Fruit fly (Drosophila melanogaster): ENCODE measurements around the gene CG34288.

DNA sequence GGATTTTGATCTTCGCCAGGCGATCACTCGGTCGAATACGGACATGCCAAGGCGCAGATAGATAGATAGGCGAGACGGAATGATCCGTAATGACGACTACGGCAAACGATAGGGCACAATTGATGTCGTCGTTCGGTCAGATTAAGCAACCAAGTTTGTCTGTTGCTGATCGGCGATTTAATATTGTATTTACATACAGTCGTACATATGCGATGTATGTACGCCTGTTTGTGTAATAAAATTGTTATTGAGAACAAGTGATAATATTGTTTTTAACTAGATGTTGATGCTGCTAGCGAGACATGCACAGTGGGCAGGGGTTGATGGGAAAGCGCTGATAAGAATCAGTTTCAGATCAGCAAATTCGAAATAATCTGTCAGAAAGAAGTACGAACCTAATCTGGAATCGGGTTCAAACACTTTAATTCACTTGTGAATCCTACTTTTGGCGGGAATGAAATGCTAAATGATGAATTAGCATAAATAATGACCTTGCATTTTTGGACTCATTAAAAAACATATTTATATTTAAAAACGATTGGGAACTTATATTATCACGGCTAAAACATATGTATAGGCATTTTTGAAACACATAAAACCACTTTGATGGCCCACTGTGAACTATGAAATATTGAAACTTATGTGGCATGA, 8.4 kb upstream of the CG34288 start:
- TF ChIP-seq pad (GFP tag; optimal IDR thresholded peaks at IDR 0.05) = no peak
- TF ChIP-seq CG1620 (GFP tag; optimal IDR thresholded peaks at IDR 0.05) = no peak
- TF ChIP-seq kay (GFP tag; ENCODE audit: borderline replicate concordance) = no peak
- TF ChIP-seq CG5204 (GFP tag; optimal IDR thresholded peaks at IDR 0.05) = no peak
- no peak for TF ChIP-seq CG11617 (GFP tag; optimal IDR thresholded peaks at IDR 0.05)
- TF ChIP-seq cnc (optimal IDR thresholded peaks at IDR 0.05) = peak in 1 of 2 experiments; percentile 25
- TF ChIP-seq Clk (GFP tag; optimal IDR thresholded peaks at IDR 0.05) = no peak
- no peak for TF ChIP-seq Mnt (GFP tag; optimal IDR thresholded peaks at IDR 0.05)
- no peak for TF ChIP-seq CG7101 (tag; optimal IDR thresholded peaks at IDR 0.05)
- no peak for TF ChIP-seq Hr96 (GFP tag; optimal IDR thresholded peaks at IDR 0.05)
- no peak for TF ChIP-seq bab1 (GFP tag; optimal IDR thresholded peaks at IDR 0.05)
- TF ChIP-seq CG7045 (GFP tag; optimal IDR thresholded peaks at IDR 0.05) = peak; percentile 34

All from whole organism, adult.